Fruit fly (Drosophila melanogaster) whole organism, embryonic: ENCODE results near the gene Hsp70Ba.
A peak's percentile ranks its signal among the peaks of the same experiment; 100 is the strongest.

Experiments used
- BEAF-32 ChIP-seq: fragments of 200-800 bp; sonication (Bioruptor generic); optimal IDR thresholded peaks from 3 replicates; lab custom pipeline; 2017; ENCODE audit warnings: missing biosample characterization, missing genetic modification characterization, mild to moderate bottlenecking, moderate library complexity, missing genetic modification reagents
- CG13894 ChIP-seq: fragments of 200-800 bp; sonication (Bioruptor generic); optimal IDR thresholded peaks from 3 replicates; lab custom pipeline; 2018; ENCODE audit warnings: missing biosample characterization, mild to moderate bottlenecking, missing genetic modification characterization, moderate library complexity
- CG15011 ChIP-seq: fragments of 200-800 bp; sonication (Bioruptor generic); optimal IDR thresholded peaks from 3 replicates; lab custom pipeline; 2018; ENCODE audit warnings: missing biosample characterization, mild to moderate bottlenecking, missing genetic modification characterization
- chif ChIP-seq, 2 experiments: fragments of 200-800 bp; sonication (Bioruptor generic); optimal IDR thresholded peaks; 3 replicates each; lab custom pipeline; 2016; ENCODE audit warnings: missing biosample characterization in 2 of 2, missing genetic modification characterization in 2 of 2
- grn ChIP-seq: fragments of 200-800 bp; sonication (Bioruptor generic); optimal IDR thresholded peaks from 3 replicates; lab custom pipeline; 2017; ENCODE audit warnings: missing biosample characterization, missing genetic modification characterization
- gsb ChIP-seq: fragments of 200-800 bp; sonication (Bioruptor generic); IDR thresholded peaks from 2 replicates; pipeline ENCODE4 v1.3.6; 2022; ENCODE audit warnings: missing biosample characterization, missing genetic modification characterization
- z ChIP-seq: fragments of 200-800 bp; sonication (Bioruptor generic); IDR thresholded peaks from 3 replicates; pipeline ENCODE4 v1.3.6; 2022; ENCODE audit warnings: missing biosample characterization, missing genetic modification characterization

DNA sequence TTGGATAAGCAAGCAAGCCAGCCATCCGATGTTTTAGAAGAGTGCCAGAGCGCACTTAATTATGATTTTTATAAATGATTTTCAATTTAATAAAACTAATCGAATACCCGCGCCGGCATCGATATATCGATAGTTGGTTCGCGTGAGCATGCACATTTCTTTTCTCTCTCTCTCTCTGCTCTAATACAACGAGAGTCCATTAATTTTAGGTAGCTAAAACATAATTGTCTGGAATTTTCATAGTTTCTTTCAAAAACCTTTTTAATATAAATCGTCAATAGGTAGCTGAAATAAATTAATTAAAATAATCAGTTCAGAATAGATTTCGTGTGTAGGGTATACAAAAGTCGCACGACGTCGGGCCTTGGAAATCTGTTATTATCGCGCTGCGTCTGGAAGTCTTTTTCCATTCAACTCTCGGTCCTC lies 18.7 kb downstream of the Hsp70Ba start, which contains the start of gene CG18549:
- peak; percentile 100 for TF ChIP-seq gsb (GFP tag; lab: Robert Waterston, UW)
- TF ChIP-seq z (GFP tag; lab: Robert Waterston, UW) = peak; percentile 90
- TF ChIP-seq CG13894 = peak; percentile 99
- peak; percentile 99 to 100 for TF ChIP-seq chif (GFP tag; optimal IDR thresholded peaks at IDR 0.05; lab: Kevin White, UChicago)
- peak; percentile 97 for TF ChIP-seq grn (GFP tag; lab: Kevin White, UChicago)
- peak; percentile 85 for TF ChIP-seq BEAF-32 (GFP tag; lab: Kevin White, UChicago)
- peak; percentile 99 for TF ChIP-seq CG15011 (GFP tag; lab: Kevin White, UChicago)
